Worm (Caenorhabditis elegans): Measurements from ENCODE around the gene fbxa-59.
"Not testable (repeated sequence)": the region's sequence is repeated elsewhere in the genome, so short reads cannot be mapped to it uniquely, and the experiment has no call there.

- not testable (repeated sequence) for TF ChIP-seq gmeb-1 (tag; optimal IDR thresholded peaks at IDR 0.05); egl-27 (tag; optimal IDR thresholded peaks at IDR 0.05); skn-1 (tag; optimal IDR thresholded peaks at IDR 0.05); lin-11 (tag; optimal IDR thresholded peaks at IDR 0.05); zag-1 (tag; optimal IDR thresholded peaks at IDR 0.05); lin-13 (GFP tag; optimal IDR thresholded peaks at IDR 0.05); unc-62 (GFP tag; optimal IDR thresholded peaks at IDR 0.05); mdl-1 (tag; optimal IDR thresholded peaks at IDR 0.05); unc-39 (tag; optimal IDR thresholded peaks at IDR 0.05); aly-2 (tag; optimal IDR thresholded peaks at IDR 0.05)
Observed at ce11 chrIII:931405-931804, 11.9 kb downstream of the fbxa-59 start.
